Fruit fly (Drosophila melanogaster) whole organism, embryonic: ENCODE measurements around the gene Psa.

ENCODE experiments used
- B-H1 ChIP-seq: fragments of 200-800 bp; sonication (Bioruptor generic); IDR thresholded peaks from 3 replicates; pipeline ENCODE4 v1.3.6; 2022; ENCODE audit warnings: missing biosample characterization, missing genetic modification characterization
- CG11085 ChIP-seq: fragments of 200-800 bp; sonication (Bioruptor generic); IDR thresholded peaks from 2 replicates; pipeline ENCODE4 v1.3.6; 2022; ENCODE audit warnings: missing biosample characterization, missing genetic modification characterization
- CG11093 ChIP-seq: fragments of 200-800 bp; sonication (Bioruptor generic); IDR thresholded peaks from 3 replicates; pipeline ENCODE4 v1.3.6; 2022; ENCODE audit warnings: missing biosample characterization, missing genetic modification characterization
- CG11504 ChIP-seq: fragments of 200-800 bp; sonication (Bioruptor generic); optimal IDR thresholded peaks from 3 replicates; lab custom pipeline; 2019; ENCODE audit warnings: missing biosample characterization, mild to moderate bottlenecking, missing genetic modification characterization, moderate library complexity
- CG12391 ChIP-seq: fragments of 200-800 bp; sonication (Bioruptor generic); optimal IDR thresholded peaks from 3 replicates; lab custom pipeline; 2018; ENCODE audit warnings: missing biosample characterization, mild to moderate bottlenecking, missing genetic modification characterization, moderate library complexity
- CG17359 ChIP-seq: fragments of 200-800 bp; sonication (Bioruptor generic); optimal IDR thresholded peaks from 3 replicates; lab custom pipeline; 2018; ENCODE audit warnings: missing biosample characterization, mild to moderate bottlenecking, missing genetic modification characterization, moderate library complexity
- CG17802 ChIP-seq: fragments of 200-800 bp; sonication (Bioruptor generic); optimal IDR thresholded peaks from 2 replicates; lab custom pipeline; 2018; ENCODE audit warnings: missing biosample characterization, mild to moderate bottlenecking, missing genetic modification characterization, moderate library complexity
- CG18599 ChIP-seq: fragments of 200-800 bp; sonication (Bioruptor generic); optimal IDR thresholded peaks from 3 replicates; lab custom pipeline; 2017; ENCODE audit warnings: missing biosample characterization, missing genetic modification characterization, mild to moderate bottlenecking, moderate library complexity, missing genetic modification reagents
- CG2116 ChIP-seq: fragments of 200-800 bp; sonication (Bioruptor generic); optimal IDR thresholded peaks from 3 replicates; lab custom pipeline; 2018; ENCODE audit warnings: missing biosample characterization, mild to moderate bottlenecking, missing genetic modification characterization
- CG2120 ChIP-seq: fragments of 200-800 bp; sonication (Bioruptor generic); optimal IDR thresholded peaks from 3 replicates; lab custom pipeline; 2016; ENCODE audit warnings: missing biosample characterization, missing genetic modification characterization
- CG30403 ChIP-seq: fragments of 200-800 bp; sonication (Bioruptor generic); optimal IDR thresholded peaks from 3 replicates; lab custom pipeline; 2016; ENCODE audit warnings: missing biosample characterization, missing genetic modification characterization
- CG31441 ChIP-seq: fragments of 200-800 bp; sonication (Bioruptor generic); IDR thresholded peaks from 2 replicates; pipeline ENCODE4 v1.3.6; 2022; ENCODE audit warnings: missing biosample characterization, missing genetic modification characterization
- CG3163 ChIP-seq: fragments of 200-800 bp; sonication (Bioruptor generic); optimal IDR thresholded peaks from 3 replicates; lab custom pipeline; 2016; ENCODE audit warnings: missing biosample characterization, missing genetic modification characterization
- CG33213 ChIP-seq: fragments of 200-800 bp; sonication (Bioruptor generic); optimal IDR thresholded peaks from 3 replicates; lab custom pipeline; 2016; ENCODE audit warnings: missing biosample characterization, missing genetic modification characterization
- CG3847 ChIP-seq: fragments of 200-800 bp; sonication (Bioruptor generic); IDR thresholded peaks from 2 replicates; pipeline ENCODE4 v1.3.6; 2022; ENCODE audit warnings: missing biosample characterization, missing genetic modification characterization
- CG6272 ChIP-seq: fragments of 200-800 bp; sonication (Bioruptor generic); IDR thresholded peaks from 2 replicates; pipeline ENCODE4 v1.3.6; 2022; ENCODE audit warnings: missing biosample characterization, missing genetic modification characterization
- CG6683 ChIP-seq: fragments of 200-800 bp; sonication (Bioruptor generic); optimal IDR thresholded peaks from 2 replicates; lab custom pipeline; 2017; ENCODE audit warnings: missing biosample characterization, mild to moderate bottlenecking, missing genetic modification characterization, missing genetic modification reagents
- CG7372 ChIP-seq: fragments of 200-800 bp; sonication (Bioruptor generic); IDR thresholded peaks from 2 replicates; pipeline ENCODE4 v1.3.6; 2022; ENCODE audit warnings: missing biosample characterization, missing genetic modification characterization
- CG7839 ChIP-seq: fragments of 200-800 bp; sonication (Bioruptor generic); optimal IDR thresholded peaks from 3 replicates; lab custom pipeline; 2018; ENCODE audit warnings: missing biosample characterization, mild to moderate bottlenecking, missing genetic modification characterization, moderate library complexity
- CG8359 ChIP-seq: fragments of 200-800 bp; sonication (Bioruptor generic); optimal IDR thresholded peaks from 2 replicates; lab custom pipeline; 2017; ENCODE audit warnings: missing biosample characterization, mild to moderate bottlenecking, missing genetic modification characterization, borderline replicate concordance
- CG9932 ChIP-seq: fragments of 200-800 bp; sonication (Bioruptor generic); IDR thresholded peaks from 2 replicates; pipeline ENCODE4 v1.3.6; 2022; ENCODE audit warnings: missing biosample characterization, missing genetic modification characterization
- GATAe ChIP-seq: fragments of 200-800 bp; sonication (Bioruptor generic); conservative IDR thresholded peaks from 2 replicates; pipeline ENCODE4 v1.3.6; 2022; ENCODE audit warnings: missing biosample characterization, missing genetic modification characterization
- Gug ChIP-seq: fragments of 200-800 bp; sonication (Bioruptor generic); IDR thresholded peaks from 4 replicates; pipeline ENCODE4 v1.3.6; 2022; ENCODE audit warnings: missing biosample characterization, missing genetic modification characterization
- Max ChIP-seq: fragments of 200-800 bp; sonication (Bioruptor generic); optimal IDR thresholded peaks from 2 replicates; lab custom pipeline; 2016; ENCODE audit warnings: missing biosample characterization, mild to moderate bottlenecking, missing genetic modification characterization
- NK7.1 ChIP-seq: fragments of 200-800 bp; sonication (Bioruptor generic); optimal IDR thresholded peaks from 3 replicates; lab custom pipeline; 2016; ENCODE audit warnings: missing biosample characterization, missing genetic modification characterization
- PHDP ChIP-seq: fragments of 200-800 bp; sonication (Bioruptor generic); optimal IDR thresholded peaks from 3 replicates; lab custom pipeline; 2018; ENCODE audit warnings: missing biosample characterization, mild to moderate bottlenecking, missing genetic modification characterization, moderate library complexity
- Side ChIP-seq: fragments of 200-800 bp; sonication (Bioruptor generic); optimal IDR thresholded peaks from 2 replicates; lab custom pipeline; 2016; ENCODE audit warnings: missing biosample characterization, missing genetic modification characterization
- Sry-δ ChIP-seq: fragments of 200-800 bp; sonication (Bioruptor generic); optimal IDR thresholded peaks from 2 replicates; lab custom pipeline; 2016; ENCODE audit warnings: missing biosample characterization, missing genetic modification characterization
- Stat92E ChIP-seq, 3 experiments: fragments of >200 bp in 2 of 3; fragments of 200-800 bp in 1 of 3; sonication (Bioruptor generic) in 1 of 3; optimal IDR thresholded peaks; 2 replicates each; lab custom pipeline; 2017 to 2019; ENCODE audit warnings: missing biosample characterization in 3 of 3, missing genetic modification characterization in 3 of 3, mild to moderate bottlenecking in 1 of 3, moderate library complexity in 1 of 3
- Trl ChIP-seq, 3 experiments: fragments of >200 bp in 2 of 3; fragments of 200-800 bp in 1 of 3; sonication (Bioruptor generic) in 1 of 3; optimal IDR thresholded peaks; 2 replicates in 1 of 3; 3 replicates in 2 of 3; lab custom pipeline; 2016 to 2017; ENCODE audit warnings: missing biosample characterization in 1 of 3, missing genetic modification characterization in 1 of 3
- Xbp1 ChIP-seq: fragments of 200-800 bp; sonication (Bioruptor generic); optimal IDR thresholded peaks from 3 replicates; lab custom pipeline; 2016; ENCODE audit warnings: missing biosample characterization, mild to moderate bottlenecking, missing genetic modification characterization
- Xrp1 ChIP-seq: fragments of 200-800 bp; sonication (Bioruptor generic); IDR thresholded peaks from 2 replicates; pipeline ENCODE4 v1.3.6; 2022; ENCODE audit warnings: missing biosample characterization, missing genetic modification characterization
- chm ChIP-seq: fragments of 200-800 bp; sonication (Bioruptor generic); IDR thresholded peaks from 2 replicates; pipeline ENCODE4 v1.3.6; 2022; ENCODE audit warnings: missing biosample characterization, missing genetic modification characterization
- dan ChIP-seq: fragments of 200-800 bp; sonication (Bioruptor generic); IDR thresholded peaks from 2 replicates; pipeline ENCODE4 v1.3.6; 2022; ENCODE audit warnings: missing biosample characterization, missing genetic modification characterization
- dati ChIP-seq: fragments of 200-800 bp; sonication (Bioruptor generic); IDR thresholded peaks from 2 replicates; pipeline ENCODE4 v1.3.6; 2022; ENCODE audit warnings: missing biosample characterization, missing genetic modification characterization
- disco-r ChIP-seq: fragments of 200-800 bp; sonication (Bioruptor generic); optimal IDR thresholded peaks from 2 replicates; lab custom pipeline; 2016; ENCODE audit warnings: missing biosample characterization, missing genetic modification characterization
- dm ChIP-seq: fragments of 200-800 bp; sonication (Bioruptor generic); optimal IDR thresholded peaks from 3 replicates; lab custom pipeline; 2016; ENCODE audit warnings: missing biosample characterization, missing genetic modification characterization
- eve ChIP-seq, 2 experiments: fragments of >200 bp; optimal IDR thresholded peaks; 2 replicates each; lab custom pipeline; 2017; ENCODE audit warnings: missing biosample characterization in 2 of 2, missing genetic modification characterization in 2 of 2
- gcm ChIP-seq: fragments of 200-800 bp; sonication (Bioruptor generic); optimal IDR thresholded peaks from 2 replicates; lab custom pipeline; 2019; ENCODE audit warnings: missing biosample characterization, mild to moderate bottlenecking, missing genetic modification characterization, moderate library complexity
- gcm2 ChIP-seq: fragments of 200-800 bp; sonication (Bioruptor generic); optimal IDR thresholded peaks from 2 replicates; lab custom pipeline; 2016; ENCODE audit warnings: missing biosample characterization, missing genetic modification characterization
- gfzf ChIP-seq: fragments of 200-800 bp; sonication (Bioruptor generic); optimal IDR thresholded peaks from 2 replicates; lab custom pipeline; 2016; ENCODE audit warnings: missing biosample characterization, mild to moderate bottlenecking, missing genetic modification characterization, moderate library complexity
- hkb ChIP-seq, 2 experiments: fragments of 200-800 bp in 1 of 2; fragments of >200 bp in 1 of 2; sonication (Bioruptor generic) in 1 of 2; IDR thresholded peaks in 1 of 2; optimal IDR thresholded peaks in 1 of 2; 2 replicates each; pipeline versions ENCODE4 v1.3.6 to Lab custom; 2017 to 2022; ENCODE audit warnings: missing biosample characterization in 1 of 2, missing genetic modification characterization in 1 of 2
- jumu ChIP-seq: fragments of 200-800 bp; sonication (Bioruptor generic); optimal IDR thresholded peaks from 3 replicates; lab custom pipeline; 2016; ENCODE audit warnings: missing biosample characterization, missing genetic modification characterization
- lov ChIP-seq, 2 experiments: fragments of 200-800 bp in 1 of 2; fragments of >200 bp in 1 of 2; sonication (Bioruptor generic) in 1 of 2; IDR thresholded peaks in 1 of 2; optimal IDR thresholded peaks in 1 of 2; 2 replicates in 1 of 2; 3 replicates in 1 of 2; pipeline versions ENCODE4 v1.3.6 to Lab custom; 2017 to 2022; ENCODE audit warnings: missing biosample characterization in 1 of 2, missing genetic modification characterization in 1 of 2
- psq ChIP-seq: fragments of 200-800 bp; sonication (Bioruptor generic); optimal IDR thresholded peaks from 2 replicates; lab custom pipeline; 2017; ENCODE audit warnings: missing biosample characterization, missing genetic modification characterization
- ranshi ChIP-seq: fragments of 200-800 bp; sonication (Bioruptor generic); IDR thresholded peaks from 2 replicates; pipeline ENCODE4 v1.3.6; 2022; ENCODE audit warnings: missing biosample characterization, missing genetic modification characterization
- shn ChIP-seq: fragments of 200-800 bp; sonication (Bioruptor generic); optimal IDR thresholded peaks from 3 replicates; lab custom pipeline; 2016; ENCODE audit warnings: missing biosample characterization, missing genetic modification characterization
- slou ChIP-seq: fragments of 200-800 bp; sonication (Bioruptor generic); optimal IDR thresholded peaks from 3 replicates; lab custom pipeline; 2016; ENCODE audit warnings: missing biosample characterization, missing genetic modification characterization
- tin ChIP-seq: fragments of 200-800 bp; sonication (Bioruptor generic); optimal IDR thresholded peaks from 3 replicates; lab custom pipeline; 2016; ENCODE audit warnings: missing biosample characterization, missing genetic modification characterization

Gene Psa

dm6 chr3L:1545693-1546329, 43.2 kb downstream of the Psa start, which contains the start of the genes CG32313 and Pcyt1 (continued):
- no peak; the same call in 1 of the 2 replicates for TF ChIP-seq Xrp1 (GFP tag; lab: Robert Waterston, UW)
- TF ChIP-seq CG6272 (GFP tag; lab: Robert Waterston, UW): no peak
- peak; percentile 59 for TF ChIP-seq CG9932
- TF ChIP-seq Xbp1 (GFP tag; lab: Kevin White, UChicago): peak; percentile 21
- TF ChIP-seq CG17359 (tag; lab: Kevin White, UChicago): peak; percentile 17
- TF ChIP-seq GATAe: no peak
- TF ChIP-seq gcm (GFP tag; lab: Kevin White, UChicago): peak; percentile 84
- TF ChIP-seq CG3847 (GFP tag; lab: Robert Waterston, UW): 0 out of 2 replicates have a peak, but pooled peaks have one; percentile 10
- TF ChIP-seq Stat92E (GFP tag; optimal IDR thresholded peaks at IDR 0.05; lab: Kevin White, UChicago): no peak
- peak; percentile 25 for TF ChIP-seq Side (GFP tag; lab: Kevin White, UChicago)
- no peak for TF ChIP-seq Gug (GFP tag; lab: Robert Waterston, UW)
- TF ChIP-seq lov (optimal IDR thresholded peaks at IDR 0.05; lab: Kevin White, UChicago): no peak
- TF ChIP-seq lov (GFP tag; IDR thresholded peaks at IDR 0.05; lab: Robert Waterston, UW): no peak
- no peak for TF ChIP-seq CG8359
- TF ChIP-seq tin (GFP tag; lab: Kevin White, UChicago): no peak
- TF ChIP-seq B-H1 (GFP tag; lab: Robert Waterston, UW): no peak
- no peak for TF ChIP-seq CG6683
- TF ChIP-seq slou (GFP tag; lab: Kevin White, UChicago): no peak
- peak; percentile 32 for TF ChIP-seq CG33213 (GFP tag; lab: Kevin White, UChicago)
- TF ChIP-seq CG11504 (tag; lab: Kevin White, UChicago): no peak
- TF ChIP-seq gcm2: no peak
- TF ChIP-seq CG30403 (GFP tag; lab: Kevin White, UChicago): no peak
- peak; percentile 9 for TF ChIP-seq CG3163
- TF ChIP-seq NK7.1 (GFP tag; lab: Kevin White, UChicago): no peak
- peak; percentile 96 for TF ChIP-seq Sry-δ
- no peak for TF ChIP-seq hkb (optimal IDR thresholded peaks at IDR 0.05; lab: Kevin White, UChicago)
- 0 out of 2 replicates have a peak, but pooled peaks have one; percentile 24 for TF ChIP-seq hkb (GFP tag; IDR thresholded peaks at IDR 0.05; lab: Robert Waterston, UW)
- no peak for TF ChIP-seq dm (GFP tag; lab: Kevin White, UChicago)
- TF ChIP-seq PHDP (tag; lab: Kevin White, UChicago): peak; percentile 42
- peak; percentile 36 for TF ChIP-seq CG12391 (tag; lab: Kevin White, UChicago)
- TF ChIP-seq dati: no peak
- no peak for TF ChIP-seq disco-r (GFP tag; lab: Kevin White, UChicago)
- no peak for TF ChIP-seq shn (GFP tag; lab: Kevin White, UChicago)
- TF ChIP-seq ranshi (GFP tag; lab: Robert Waterston, UW): no peak
- TF ChIP-seq CG17802 (tag; lab: Kevin White, UChicago): no peak
- no peak for TF ChIP-seq CG11085
- peak; percentile 71; the same call in 1 of the 2 replicates for TF ChIP-seq chm
- no peak for TF ChIP-seq eve (GFP tag; optimal IDR thresholded peaks at IDR 0.05; lab: Kevin White, UChicago)
- peak; percentile 3 for TF ChIP-seq CG7839 (tag; lab: Kevin White, UChicago)
- TF ChIP-seq dan (GFP tag; lab: Robert Waterston, UW): no peak
- TF ChIP-seq CG2116: peak; percentile 86
- TF ChIP-seq CG11093 (GFP tag; lab: Robert Waterston, UW): no peak
- TF ChIP-seq psq (GFP tag; lab: Kevin White, UChicago): no peak
- TF ChIP-seq CG18599 (GFP tag; lab: Kevin White, UChicago): no peak
- peak; percentile 22 for TF ChIP-seq Max (GFP tag; lab: Kevin White, UChicago)
- peak; percentile 0 for TF ChIP-seq CG2120 (GFP tag; lab: Kevin White, UChicago)
- TF ChIP-seq CG31441 (GFP tag; lab: Robert Waterston, UW): peak; percentile 28; the same call in 1 of the 2 replicates
- TF ChIP-seq gfzf (GFP tag; lab: Kevin White, UChicago): peak; percentile 25
- TF ChIP-seq Trl (optimal IDR thresholded peaks at IDR 0.05; lab: Kevin White, UChicago): no peak
- TF ChIP-seq Trl (GFP tag; optimal IDR thresholded peaks at IDR 0.05; lab: Kevin White, UChicago): no peak
- no peak for TF ChIP-seq CG7372
- peak; percentile 33 for TF ChIP-seq jumu (GFP tag; lab: Kevin White, UChicago)
